ENCODE assay signal across 1 worm cellular context in the genomic region with DNA sequence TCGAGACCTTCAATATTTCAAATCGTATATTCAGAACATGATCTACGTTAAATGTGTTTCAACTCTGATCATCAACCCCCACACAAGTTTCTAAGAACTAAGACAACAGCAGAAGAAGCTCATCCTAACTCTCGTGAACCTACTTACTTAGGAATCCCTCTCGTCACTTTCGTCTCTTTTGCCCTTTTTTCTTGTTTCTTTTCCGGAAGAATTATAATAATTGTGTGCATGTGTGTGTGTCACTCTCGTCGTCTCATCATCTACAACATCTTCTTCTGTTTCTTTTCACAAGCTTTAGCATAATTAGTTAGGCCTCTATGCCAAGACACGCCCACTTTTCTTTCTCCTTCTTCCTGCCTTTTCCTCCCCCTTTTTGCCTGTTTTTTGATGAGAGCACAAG.
TF ChIP-seq lines count a peak whose summit lies in the region.

No protein-coding gene starts in this region.

TF ChIP-seq in whole organism, L1 larva, 84 proteins besides CTCF, POLR2A, EP300 and RAD21 (continued from another document):
- no peak for TF ChIP-seq elt-3 (tag; optimal IDR thresholded peaks at IDR 0.05; lab: Kevin White, UChicago)
